Comparison of ENCODE assay signal across 1 fruit fly cellular context in genomic region chrX:13135702-13136101, dm6.
A peak's percentile ranks its signal among the peaks of the same experiment; 100 is the strongest.
TF ChIP-seq lines count a peak whose summit lies in the region.

No protein-coding gene starts in this region.

TF ChIP-seq in whole organism, embryonic, 481 proteins besides CTCF, POLR2A, EP300 and RAD21 (continued from another document):
- TF ChIP-seq CG10543 (GFP tag; optimal IDR thresholded peaks at IDR 0.05; lab: Kevin White, UChicago) (no peak), bab2 (GFP tag; optimal IDR thresholded peaks at IDR 0.05; lab: Kevin White, UChicago) (peak; percentile 51), CG9727 (GFP tag; optimal IDR thresholded peaks at IDR 0.05; lab: Kevin White, UChicago) (peak; percentile 38), CG15073 (GFP tag; optimal IDR thresholded peaks at IDR 0.05; lab: Kevin White, UChicago) (no peak), scrt (GFP tag; optimal IDR thresholded peaks at IDR 0.05; lab: Kevin White, UChicago) (no peak), CG12942 (GFP tag; optimal IDR thresholded peaks at IDR 0.05; lab: Kevin White, UChicago) (peak; percentile 48)
